Worm (Caenorhabditis elegans): ENCODE measurements around the gene F10E9.4.
A peak's percentile ranks its signal among the peaks of the same experiment; 100 is the strongest.

F10E9.4 gene

DNA sequence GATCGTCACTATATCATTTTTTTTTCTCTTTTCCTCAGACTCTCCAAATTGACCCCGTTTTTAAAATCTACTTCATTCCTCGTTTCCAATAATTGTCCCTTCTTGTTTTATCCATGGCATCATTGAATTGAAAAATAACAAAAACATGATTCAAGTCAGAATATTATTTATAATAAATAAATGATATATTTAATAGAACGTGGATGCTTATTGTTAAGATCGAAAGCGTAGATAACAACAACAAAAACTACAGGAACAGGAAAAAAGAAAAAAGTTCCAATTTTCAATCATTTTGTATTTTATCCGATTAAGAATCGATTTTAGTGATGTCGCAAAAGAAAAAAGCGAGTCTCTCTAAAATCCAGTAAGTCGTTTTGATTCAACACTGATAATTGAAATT lies 4.1 kb downstream of the F10E9.4 start, which contains the start of gene F10E9.2:
Gene F10E9.2, plus strand, starts transcription at position 301 of the 400 bp plus-strand sequence.
- no peak for TF ChIP-seq lin-39 (tag; optimal IDR thresholded peaks at IDR 0.05)

DNA sequence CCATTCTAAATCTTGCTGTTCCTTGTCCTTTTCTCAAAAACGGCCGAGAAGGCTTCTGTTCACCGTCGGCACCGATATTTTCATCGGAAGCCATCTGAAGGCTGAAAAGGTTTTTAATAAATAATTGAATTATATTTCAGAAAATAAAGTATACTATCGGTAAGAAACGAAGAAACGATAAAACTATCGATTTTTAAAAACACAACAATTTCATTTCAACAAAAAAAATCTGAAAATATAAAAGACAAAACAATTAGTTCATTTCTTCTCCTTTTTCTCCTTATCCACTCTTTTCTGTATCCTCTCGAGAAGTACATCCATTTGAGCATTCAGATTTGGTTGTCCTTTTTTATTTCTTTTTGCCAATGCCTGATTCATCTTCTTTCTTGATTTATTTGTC lies 10.2 kb downstream of the F10E9.4 start, which contains the start of gene sas-4:
Gene sas-4, minus strand, starts transcription at position 101 of the 400 bp plus-strand sequence.
- no peak for TF ChIP-seq ZK546.5 (tag; optimal IDR thresholded peaks at IDR 0.05)
- no peak for TF ChIP-seq unc-62 (GFP tag; optimal IDR thresholded peaks at IDR 0.05)
- TF ChIP-seq ceh-16 (tag; optimal IDR thresholded peaks at IDR 0.05) = no peak
- no peak for TF ChIP-seq nhr-43 (tag; optimal IDR thresholded peaks at IDR 0.05; ENCODE audit: poor library complexity, severe bottlenecking)
- no peak for TF ChIP-seq ceh-28 (tag; optimal IDR thresholded peaks at IDR 0.05)
- TF ChIP-seq nhr-77 (tag; optimal IDR thresholded peaks at IDR 0.05) = no peak
- TF ChIP-seq fos-1 (tag; optimal IDR thresholded peaks at IDR 0.05) = no peak
- no peak for TF ChIP-seq ceh-82 (tag; optimal IDR thresholded peaks at IDR 0.05)
- TF ChIP-seq snpc-4 (tag; optimal IDR thresholded peaks at IDR 0.05) = no peak
- no peak for TF ChIP-seq mdl-1 (tag; optimal IDR thresholded peaks at IDR 0.05)
- no peak for TF ChIP-seq elt-3 (tag; optimal IDR thresholded peaks at IDR 0.05)
- TF ChIP-seq lin-39 (tag; optimal IDR thresholded peaks at IDR 0.05) = no peak
- no peak for TF ChIP-seq jun-1 (tag; optimal IDR thresholded peaks at IDR 0.05)
- TF ChIP-seq hmg-11 (tag; optimal IDR thresholded peaks at IDR 0.05) = no peak
- TF ChIP-seq nhr-11 (tag; optimal IDR thresholded peaks at IDR 0.05) = no peak
- no peak for TF ChIP-seq nhr-67 (tag; optimal IDR thresholded peaks at IDR 0.05)
- no peak for TF ChIP-seq nhr-23 (tag; optimal IDR thresholded peaks at IDR 0.05)
- no peak for TF ChIP-seq eor-1 (tag; optimal IDR thresholded peaks at IDR 0.05)
- no peak for TF ChIP-seq sea-2 (GFP tag; optimal IDR thresholded peaks at IDR 0.05)

DNA sequence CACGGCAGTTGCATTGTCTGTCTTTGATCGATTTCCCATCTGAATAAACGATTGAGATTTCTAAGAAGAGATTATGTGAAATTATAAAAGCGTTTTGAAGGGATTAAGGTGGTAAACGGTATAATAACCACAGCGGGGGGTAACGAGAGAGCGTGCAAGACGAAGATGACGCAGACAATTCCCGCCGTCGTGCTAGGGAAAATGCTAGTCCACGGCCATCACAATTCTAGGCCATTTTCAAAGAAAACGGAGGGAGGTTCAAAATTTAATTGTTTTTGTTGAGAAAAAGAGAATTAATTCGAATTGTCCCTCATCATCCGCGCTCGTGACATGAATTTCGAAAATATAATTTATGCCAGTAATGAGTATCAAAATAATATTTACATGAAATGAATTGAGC lies 10.8 kb downstream of the F10E9.4 start, which contains the start of gene F10E9.11:
Gene F10E9.11, minus strand, starts transcription at position 161 of the 400 bp plus-strand sequence.
- TF ChIP-seq lin-15B (tag; optimal IDR thresholded peaks at IDR 0.05) (peak; percentile 84), pqm-1 (tag; optimal IDR thresholded peaks at IDR 0.05) (peak; percentile 2), elt-2 (tag; optimal IDR thresholded peaks at IDR 0.05) (peak; percentile 2), pha-4 (tag; optimal IDR thresholded peaks at IDR 0.05) (peak; percentile 84), nhr-43 (tag; optimal IDR thresholded peaks at IDR 0.05; ENCODE audit: poor library complexity, severe bottlenecking) (peak; percentile 83), egl-5 (tag; optimal IDR thresholded peaks at IDR 0.05) (peak; percentile 64), ceh-28 (tag; optimal IDR thresholded peaks at IDR 0.05) (peak; percentile 26), R02D3.7 (tag; optimal IDR thresholded peaks at IDR 0.05) (peak; percentile 55), snpc-4 (tag; optimal IDR thresholded peaks at IDR 0.05) (peak; percentile 76), fkh-10 (GFP tag; optimal IDR thresholded peaks at IDR 0.05) (no peak), ama-1 (optimal IDR thresholded peaks at IDR 0.05) (peak; percentile 20), lsy-12 (tag; optimal IDR thresholded peaks at IDR 0.05) (peak; percentile 50), lin-39 (tag; optimal IDR thresholded peaks at IDR 0.05) (peak; percentile 40), nfya-1 (tag; optimal IDR thresholded peaks at IDR 0.05; ENCODE audit: insufficient read depth) (peak; percentile 86), hmg-11 (tag; optimal IDR thresholded peaks at IDR 0.05) (peak; percentile 61), ZK546.5 (tag; optimal IDR thresholded peaks at IDR 0.05) (no peak), daf-12 (tag; optimal IDR thresholded peaks at IDR 0.05) (no peak), nhr-25 (tag; optimal IDR thresholded peaks at IDR 0.05) (peak; percentile 76), nhr-23 (tag; optimal IDR thresholded peaks at IDR 0.05) (peak; percentile 84), nhr-237 (tag; optimal IDR thresholded peaks at IDR 0.05) (no peak)

- TF ChIP-seq daf-12 (tag; optimal IDR thresholded peaks at IDR 0.05) = no peak
Observed at ce11 chrIII:8320183-8320582, 11.8 kb downstream of the F10E9.4 start, which contains the start of gene F10E9.10. TSS of gene F10E9.10 (minus strand) at chrIII:8320283.

DNA sequence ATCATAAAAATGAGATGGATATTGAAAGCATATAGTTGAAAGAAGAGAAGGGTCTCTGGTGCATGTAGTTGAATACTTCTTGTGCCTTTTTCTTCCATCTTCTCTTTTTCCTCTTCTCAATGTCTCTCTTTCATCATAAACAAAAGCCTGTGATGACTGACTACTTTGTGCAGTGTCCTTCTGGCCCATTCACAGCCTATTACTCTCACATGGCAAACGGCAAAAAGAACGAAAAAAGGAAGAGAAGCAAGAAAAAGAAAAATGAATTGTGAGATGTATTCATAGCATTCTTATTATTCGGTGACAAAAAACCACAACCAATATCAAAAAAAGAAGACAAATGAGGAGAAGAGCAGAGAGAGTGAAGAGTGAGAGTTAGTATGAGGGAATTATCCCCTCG lies 12.9 kb downstream of the F10E9.4 start:
- no peak for TF ChIP-seq nhr-67 (tag; optimal IDR thresholded peaks at IDR 0.05)
- TF ChIP-seq ztf-4 (tag; optimal IDR thresholded peaks at IDR 0.05) = no peak
- TF ChIP-seq nfya-1 (tag; optimal IDR thresholded peaks at IDR 0.05; ENCODE audit: insufficient read depth) = peak; percentile 3

Measured in whole organism, L3 larva.